Worm (Caenorhabditis elegans) whole organism, late embryonic: Measurements from ENCODE around the gene calu-1.
A peak's percentile ranks its signal among the peaks of the same experiment; 100 is the strongest.

Experiments
- C08G9.2 ChIP-seq: sonication (generic microtip); optimal IDR thresholded peaks from 2 replicates; lab custom pipeline; 2016; ENCODE audit warnings: mild to moderate bottlenecking, missing genetic modification characterization, moderate library complexity, missing compliant biosample characterization
- C38D4.7 ChIP-seq: fragments of 200-800 bp; sonication (Bioruptor generic); optimal IDR thresholded peaks from 2 replicates; lab custom pipeline; 2018; ENCODE audit warnings: mild to moderate bottlenecking, missing genetic modification characterization, moderate library complexity, missing compliant biosample characterization
- F13H6.1 ChIP-seq: sonication (generic microtip); optimal IDR thresholded peaks from 2 replicates; lab custom pipeline; 2016; ENCODE audit warnings: missing genetic modification characterization, missing compliant biosample characterization
- K02D7.2 ChIP-seq: sonication (generic microtip); optimal IDR thresholded peaks from 2 replicates; lab custom pipeline; 2017; ENCODE audit warnings: mild to moderate bottlenecking, missing genetic modification characterization, missing compliant biosample characterization
- K09A11.1 ChIP-seq: sonication (generic microtip); optimal IDR thresholded peaks from 2 replicates; lab custom pipeline; 2017; ENCODE audit warnings: antibody characterized with exemption, mild to moderate bottlenecking, missing genetic modification characterization, missing compliant biosample characterization; ENCODE audit not compliant: insufficient read depth
- T23F11.4 ChIP-seq: fragments of 200-800 bp; sonication (Bioruptor generic); optimal IDR thresholded peaks from 2 replicates; lab custom pipeline; 2018; ENCODE audit warnings: mild to moderate bottlenecking, missing genetic modification characterization, missing compliant biosample characterization
- Y22D7AL.16 ChIP-seq: sonication (generic microtip); optimal IDR thresholded peaks from 2 replicates; lab custom pipeline; 2016; ENCODE audit warnings: missing genetic modification characterization, missing compliant biosample characterization
- ama-1 ChIP-seq: fragments of 150-350 bp; optimal IDR thresholded peaks from 2 replicates; lab custom pipeline; 2014
- ceh-14 ChIP-seq: sonication (generic microtip); optimal IDR thresholded peaks from 2 replicates; lab custom pipeline; 2016; ENCODE audit warnings: missing genotype, missing genetic modification characterization, missing compliant biosample characterization
- ceh-18 ChIP-seq: sonication (generic microtip); optimal IDR thresholded peaks from 2 replicates; lab custom pipeline; 2016; ENCODE audit warnings: missing genetic modification characterization, missing compliant biosample characterization
- ceh-2 ChIP-seq: sonication (generic microtip); optimal IDR thresholded peaks from 2 replicates; lab custom pipeline; 2016; ENCODE audit warnings: missing genotype, missing genetic modification characterization, missing compliant biosample characterization
- ceh-22 ChIP-seq: sonication (generic microtip); optimal IDR thresholded peaks from 2 replicates; lab custom pipeline; 2017; ENCODE audit warnings: missing biosample characterization, missing genetic modification characterization
- ceh-24 ChIP-seq: sonication (generic microtip); optimal IDR thresholded peaks from 2 replicates; lab custom pipeline; 2016; ENCODE audit warnings: mild to moderate bottlenecking, missing genetic modification characterization, missing compliant biosample characterization
- ceh-30 ChIP-seq: fragments of 150-350 bp; optimal IDR thresholded peaks from 2 replicates; lab custom pipeline; 2014; ENCODE audit warnings: missing biosample characterization, missing genetic modification characterization
- ceh-31 ChIP-seq: sonication (generic microtip); optimal IDR thresholded peaks from 2 replicates; lab custom pipeline; 2016; ENCODE audit warnings: missing genetic modification characterization, missing compliant biosample characterization
- ceh-34 ChIP-seq: sonication (generic microtip); optimal IDR thresholded peaks from 2 replicates; lab custom pipeline; 2016; ENCODE audit warnings: mild to moderate bottlenecking, missing genetic modification characterization, missing compliant biosample characterization
- ceh-48 ChIP-seq: sonication (generic microtip); optimal IDR thresholded peaks from 2 replicates; lab custom pipeline; 2016; ENCODE audit warnings: missing genetic modification characterization, inconsistent platforms, missing compliant biosample characterization
- ceh-9 ChIP-seq: sonication (generic microtip); optimal IDR thresholded peaks from 2 replicates; lab custom pipeline; 2016; ENCODE audit warnings: mild to moderate bottlenecking, missing genetic modification characterization, inconsistent platforms, missing compliant biosample characterization
- dmd-4 ChIP-seq: sonication (generic microtip); optimal IDR thresholded peaks from 2 replicates; lab custom pipeline; 2016; ENCODE audit warnings: borderline replicate concordance, missing genetic modification characterization, missing compliant biosample characterization
- elt-2 ChIP-seq: sonication (generic microtip); optimal IDR thresholded peaks from 2 replicates; lab custom pipeline; 2016; ENCODE audit warnings: missing genetic modification reagents, missing genetic modification characterization, missing compliant biosample characterization
- ets-4 ChIP-seq: sonication (generic microtip); optimal IDR thresholded peaks from 2 replicates; lab custom pipeline; 2016; ENCODE audit warnings: missing genetic modification characterization, missing compliant biosample characterization
- eyg-1 ChIP-seq: sonication (generic microtip); optimal IDR thresholded peaks from 2 replicates; lab custom pipeline; 2016; ENCODE audit warnings: missing genotype, missing genetic modification characterization, missing compliant biosample characterization
- fkh-10 ChIP-seq: fragments of 150-350 bp; optimal IDR thresholded peaks from 2 replicates; lab custom pipeline; 2014; ENCODE audit warnings: missing biosample characterization, missing genetic modification reagents, missing genetic modification characterization
- hlh-13 ChIP-seq: fragments of 200-800 bp; sonication (Bioruptor generic); optimal IDR thresholded peaks from 2 replicates; lab custom pipeline; 2018; ENCODE audit warnings: mild to moderate bottlenecking, missing genetic modification characterization, missing compliant biosample characterization
- hlh-30 ChIP-seq: sonication (generic microtip); optimal IDR thresholded peaks from 2 replicates; lab custom pipeline; 2017; ENCODE audit warnings: antibody characterized with exemption, missing genetic modification characterization, missing compliant biosample characterization; ENCODE audit not compliant: insufficient read depth
- hlh-6 ChIP-seq: sonication (generic microtip); optimal IDR thresholded peaks from 2 replicates; lab custom pipeline; 2016; ENCODE audit warnings: missing genotype, missing genetic modification characterization, missing compliant biosample characterization
- lin-11 ChIP-seq: fragments of 200-800 bp; sonication (Bioruptor generic); optimal IDR thresholded peaks from 2 replicates; lab custom pipeline; 2018; ENCODE audit warnings: mild to moderate bottlenecking, missing genetic modification characterization, missing compliant biosample characterization
- madf-2 ChIP-seq: sonication (generic microtip); optimal IDR thresholded peaks from 2 replicates; lab custom pipeline; 2017; ENCODE audit warnings: missing genetic modification characterization, missing compliant biosample characterization
- mec-3 ChIP-seq: sonication (generic microtip); optimal IDR thresholded peaks from 2 replicates; lab custom pipeline; 2016; ENCODE audit warnings: borderline replicate concordance, missing genetic modification characterization, missing compliant biosample characterization
- nhr-11 ChIP-seq: fragments of 150-350 bp; optimal IDR thresholded peaks from 2 replicates; lab custom pipeline; 2014; ENCODE audit warnings: missing biosample characterization, missing genetic modification characterization
- nhr-232 ChIP-seq: sonication (generic microtip); optimal IDR thresholded peaks from 2 replicates; lab custom pipeline; 2016; ENCODE audit warnings: missing genetic modification characterization, missing compliant biosample characterization
- npax-4 ChIP-seq: sonication (generic microtip); optimal IDR thresholded peaks from 2 replicates; lab custom pipeline; 2016; ENCODE audit warnings: missing genetic modification characterization, missing compliant biosample characterization
- odd-2 ChIP-seq: sonication (generic microtip); optimal IDR thresholded peaks from 2 replicates; lab custom pipeline; 2017; ENCODE audit warnings: antibody characterized with exemption, mild to moderate bottlenecking, missing genetic modification characterization, missing compliant biosample characterization
- pag-3 ChIP-seq: sonication (generic microtip); optimal IDR thresholded peaks from 2 replicates; lab custom pipeline; 2016; ENCODE audit warnings: missing compliant biosample characterization, missing genetic modification characterization, borderline replicate concordance
- pha-2 ChIP-seq: sonication (generic microtip); optimal IDR thresholded peaks from 2 replicates; lab custom pipeline; 2017; ENCODE audit warnings: mild to moderate bottlenecking, missing genetic modification characterization, missing compliant biosample characterization
- pha-4 ChIP-seq: fragments of 150-350 bp; optimal IDR thresholded peaks from 2 replicates; lab custom pipeline; 2018; ENCODE audit warnings: missing biosample characterization, missing genetic modification reagents, missing genetic modification characterization
- pqm-1 ChIP-seq: sonication (generic microtip); optimal IDR thresholded peaks from 2 replicates; lab custom pipeline; 2016; ENCODE audit warnings: missing genetic modification characterization, missing compliant biosample characterization
- pros-1 ChIP-seq: fragments of 150-350 bp; optimal IDR thresholded peaks from 2 replicates; lab custom pipeline; 2014; ENCODE audit warnings: missing biosample characterization, missing genetic modification reagents, missing genetic modification characterization
- ref-2 ChIP-seq: sonication (generic microtip); optimal IDR thresholded peaks from 2 replicates; lab custom pipeline; 2016; ENCODE audit warnings: missing genetic modification characterization, missing compliant biosample characterization
- sox-4 ChIP-seq: sonication (generic microtip); optimal IDR thresholded peaks from 2 replicates; lab custom pipeline; 2017; ENCODE audit warnings: mild to moderate bottlenecking, missing genetic modification characterization, inconsistent platforms, missing compliant biosample characterization
- syd-9 ChIP-seq: sonication (generic microtip); optimal IDR thresholded peaks from 2 replicates; lab custom pipeline; 2016; ENCODE audit warnings: mild to moderate bottlenecking, missing genetic modification characterization, moderate library complexity, missing compliant biosample characterization
- tbx-2 ChIP-seq: sonication (generic microtip); optimal IDR thresholded peaks from 2 replicates; lab custom pipeline; 2016; ENCODE audit warnings: missing genetic modification characterization, missing compliant biosample characterization
- tbx-7 ChIP-seq: sonication (generic microtip); optimal IDR thresholded peaks from 2 replicates; lab custom pipeline; 2016; ENCODE audit warnings: missing genotype, missing genetic modification characterization, missing compliant biosample characterization
- ttx-3 ChIP-seq: sonication (generic microtip); optimal IDR thresholded peaks from 2 replicates; lab custom pipeline; 2016; ENCODE audit warnings: missing genetic modification reagents, missing genetic modification characterization, missing compliant biosample characterization
- unc-3 ChIP-seq, 2 experiments: fragments of 200-800 bp in 1 of 2; sonication (Bioruptor generic) in 1 of 2; sonication (generic microtip) in 1 of 2; conservative IDR thresholded peaks in 1 of 2; optimal IDR thresholded peaks in 1 of 2; 2 replicates each; pipeline versions ENCODE4 v1.3.6 to Lab custom; 2016 to 2022; ENCODE audit warnings: missing compliant biosample characterization in 2 of 2, missing genetic modification characterization in 2 of 2, missing genetic modification reagents in 1 of 2
- unc-55 ChIP-seq: sonication (generic microtip); optimal IDR thresholded peaks from 2 replicates; lab custom pipeline; 2017; ENCODE audit warnings: missing biosample characterization, missing genetic modification reagents, missing genetic modification characterization
- zip-5 ChIP-seq: sonication (generic microtip); optimal IDR thresholded peaks from 2 replicates; lab custom pipeline; 2016; ENCODE audit warnings: missing genetic modification characterization, missing compliant biosample characterization
- ztf-16 ChIP-seq: sonication (generic microtip); optimal IDR thresholded peaks from 2 replicates; lab custom pipeline; 2017; ENCODE audit warnings: missing genetic modification characterization, missing compliant biosample characterization

calu-1 gene

DNA sequence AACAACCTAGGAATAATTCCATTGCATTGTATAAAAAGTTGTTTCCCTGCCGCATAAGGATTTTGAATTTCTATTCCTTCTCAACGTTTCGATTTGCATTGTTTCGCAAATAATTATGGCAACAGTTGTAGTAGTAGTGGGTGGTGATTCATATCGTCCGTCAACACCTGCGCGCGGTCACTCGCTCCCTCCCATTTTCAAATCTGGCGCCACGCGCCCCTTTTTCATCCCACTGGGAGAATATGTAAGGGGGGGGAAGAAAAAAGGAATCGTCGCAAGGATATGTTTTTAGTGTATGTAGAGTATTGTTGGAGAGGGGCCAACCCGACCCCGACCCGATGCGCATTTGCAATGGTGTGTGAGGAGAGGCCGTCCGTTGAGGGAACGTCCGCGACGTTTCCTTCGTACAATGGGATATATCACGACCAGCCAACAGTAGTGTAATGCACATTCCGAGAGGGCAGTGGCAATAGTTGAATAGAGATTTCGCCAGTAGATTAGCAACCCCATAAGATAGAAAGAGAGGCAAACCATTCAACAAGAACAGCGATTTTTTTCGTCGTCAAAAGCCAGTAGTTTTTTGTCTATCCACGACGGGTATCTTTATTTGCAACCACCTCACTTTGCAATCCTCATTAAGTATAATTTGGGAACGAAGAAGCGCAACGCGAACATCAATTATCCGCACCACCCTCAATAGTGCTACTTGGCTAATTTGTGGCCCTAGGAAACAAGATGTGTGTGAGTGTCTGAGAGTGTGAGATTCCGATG is 9.6 kb downstream of the calu-1 start (continued):
- TF ChIP-seq lin-11 (tag; lab: Kevin White, UChicago): no peak
- TF ChIP-seq K02D7.2: peak; percentile 47
- TF ChIP-seq ceh-31 (tag; lab: Kevin White, UChicago): peak; percentile 15
- no peak for TF ChIP-seq ceh-18
- TF ChIP-seq ama-1 (lab: Kevin White, UChicago): peak; percentile 3
- no peak for TF ChIP-seq ceh-24 (tag; lab: Kevin White, UChicago)
- TF ChIP-seq pha-4 (tag; lab: Kevin White, UChicago): no peak
- no peak for TF ChIP-seq odd-2 (tag; lab: Kevin White, UChicago)
- TF ChIP-seq ceh-30 (tag; lab: Kevin White, UChicago): no peak
- no peak for TF ChIP-seq Y22D7AL.16
- no peak for TF ChIP-seq K09A11.1 (tag; lab: Kevin White, UChicago)
- no peak for TF ChIP-seq pros-1 (tag; lab: Kevin White, UChicago)
- TF ChIP-seq zip-5 (tag; lab: Kevin White, UChicago): no peak
- peak; percentile 9 for TF ChIP-seq ceh-9 (tag; lab: Kevin White, UChicago)
- TF ChIP-seq, all 69 proteins: peak for 9

ce11 chrX:4960422-4960821 is 10.3 kb downstream of the calu-1 start, which contains the start of gene act-4:
Gene act-4 (plus strand): TSS chrX:4960621.
- TF ChIP-seq ceh-24 (tag; lab: Kevin White, UChicago): no peak
- TF ChIP-seq ztf-16 (tag; lab: Kevin White, UChicago): no peak
- TF ChIP-seq ceh-9 (tag; lab: Kevin White, UChicago): no peak
- peak; percentile 43 for TF ChIP-seq hlh-30
- TF ChIP-seq tbx-2 (tag; lab: Kevin White, UChicago): peak; percentile 45
- no peak for TF ChIP-seq pqm-1
- TF ChIP-seq mec-3 (tag; lab: Kevin White, UChicago): no peak
- TF ChIP-seq fkh-10 (GFP tag; lab: Kevin White, UChicago): no peak
- no peak for TF ChIP-seq pag-3 (tag; lab: Kevin White, UChicago)
- TF ChIP-seq C08G9.2 (tag; lab: Kevin White, UChicago): peak; percentile 49
- TF ChIP-seq nhr-11 (tag; lab: Kevin White, UChicago): no peak
- no peak for TF ChIP-seq dmd-4
- TF ChIP-seq ceh-2 (tag; lab: Kevin White, UChicago): peak; percentile 2
- TF ChIP-seq sox-4: no peak
- no peak for TF ChIP-seq npax-4 (tag; lab: Kevin White, UChicago)
- TF ChIP-seq unc-3 (GFP tag; conservative IDR thresholded peaks at IDR 0.05; lab: Robert Waterston, UW): no peak
- TF ChIP-seq unc-3 (tag; optimal IDR thresholded peaks at IDR 0.05; lab: Kevin White, UChicago): no peak
- peak; percentile 18 for TF ChIP-seq ama-1 (lab: Kevin White, UChicago)
- TF ChIP-seq ttx-3 (tag; lab: Kevin White, UChicago): no peak
- TF ChIP-seq syd-9 (tag; lab: Kevin White, UChicago): peak; percentile 28
- TF ChIP-seq unc-55 (GFP tag; lab: Kevin White, UChicago): no peak
- no peak for TF ChIP-seq C38D4.7 (GFP tag; lab: Kevin White, UChicago)
- TF ChIP-seq ceh-34: peak; percentile 56
- peak; percentile 15 for TF ChIP-seq F13H6.1
- peak; percentile 9 for TF ChIP-seq ceh-48
- no peak for TF ChIP-seq Y22D7AL.16
- TF ChIP-seq nhr-232: no peak
- TF ChIP-seq lin-11 (tag; lab: Kevin White, UChicago): no peak
- no peak for TF ChIP-seq hlh-6 (tag; lab: Kevin White, UChicago)
- no peak for TF ChIP-seq ceh-22 (tag; lab: Kevin White, UChicago)
- TF ChIP-seq tbx-7 (tag; lab: Kevin White, UChicago): no peak
- peak; percentile 11 for TF ChIP-seq ceh-14 (tag; lab: Kevin White, UChicago)
- TF ChIP-seq ceh-18: peak; percentile 49
- no peak for TF ChIP-seq hlh-13 (GFP tag; lab: Kevin White, UChicago)
- no peak for TF ChIP-seq pha-2 (tag; lab: Kevin White, UChicago)
- no peak for TF ChIP-seq elt-2 (tag; lab: Kevin White, UChicago)
- no peak for TF ChIP-seq eyg-1
- TF ChIP-seq ets-4: no peak
- no peak for TF ChIP-seq odd-2 (tag; lab: Kevin White, UChicago)
- TF ChIP-seq pha-4 (tag; lab: Kevin White, UChicago): no peak
- peak; percentile 39 for TF ChIP-seq ref-2 (tag; lab: Kevin White, UChicago)
- no peak for TF ChIP-seq K09A11.1 (tag; lab: Kevin White, UChicago)
- TF ChIP-seq T23F11.4 (GFP tag; lab: Kevin White, UChicago): no peak
- no peak for TF ChIP-seq madf-2 (tag; lab: Kevin White, UChicago)
